Worm (Caenorhabditis elegans) whole organism, L4/young adult: ENCODE measurements around the gene srw-23.

Source experiments
- W03F9.2 ChIP-seq: fragments of 150-350 bp; optimal IDR thresholded peaks from 2 replicates; lab custom pipeline; 2014; ENCODE audit warnings: missing biosample characterization, missing genetic modification characterization
- dao-5 ChIP-seq: sonication (generic microtip); optimal IDR thresholded peaks from 2 replicates; lab custom pipeline; 2016; ENCODE audit warnings: missing genotype, missing genetic modification characterization, moderate library complexity, missing compliant biosample characterization
- him-1 ChIP-seq: sonication (generic microtip); optimal IDR thresholded peaks from 2 replicates; lab custom pipeline; 2016; ENCODE audit warnings: missing genotype, missing genetic modification reagents, missing genetic modification characterization, missing compliant biosample characterization

The srw-23 gene

DNA sequence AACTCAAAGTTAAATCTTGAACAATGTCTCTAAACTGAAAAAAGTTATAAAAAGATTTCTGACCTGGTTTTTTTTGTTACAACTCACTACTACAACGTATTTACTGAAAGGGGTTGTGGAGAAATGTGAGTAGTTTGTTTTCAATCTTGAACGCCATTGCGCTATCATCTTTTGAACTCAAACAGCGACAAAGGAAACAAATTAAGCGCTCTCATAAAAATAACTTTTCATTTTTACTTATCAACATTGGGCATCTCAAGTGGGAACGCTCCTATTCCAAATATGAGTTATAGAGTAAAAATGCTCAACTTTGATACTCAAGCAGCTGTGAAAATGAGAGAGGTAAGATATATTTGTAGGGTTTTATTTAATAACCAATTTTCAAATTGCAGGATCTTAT is 19.7 kb downstream of the srw-23 start, which contains the start of gene F09C6.15:
F09C6.15 (plus strand) TSS at position 301 of the 400 bp plus-strand sequence.
- TF ChIP-seq dao-5 (tag; lab: Kevin White, UChicago) (no peak), him-1 (tag; lab: Kevin White, UChicago) (no peak), W03F9.2 (tag; lab: Kevin White, UChicago) (no peak)

DNA sequence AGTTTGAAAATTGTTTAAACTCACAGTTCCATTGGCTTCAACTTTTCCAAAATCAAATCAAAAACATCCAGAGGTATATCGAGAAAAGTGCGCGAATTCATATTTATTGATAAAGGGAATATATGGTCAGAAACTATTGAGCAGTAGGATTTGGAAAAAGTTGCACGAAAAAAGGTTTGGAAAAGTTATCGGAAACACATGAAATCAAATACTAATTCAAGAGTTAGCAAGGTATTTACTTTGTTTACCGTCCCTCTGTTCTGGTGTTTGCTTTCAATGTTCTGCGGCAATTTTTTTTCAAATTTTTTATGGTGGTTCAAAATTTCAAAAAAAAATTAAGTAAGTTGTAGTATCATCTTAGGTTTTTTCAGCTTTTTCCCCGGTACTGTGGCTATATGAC is 25.6 kb downstream of the srw-23 start, which contains the start of gene fbxa-45:
fbxa-45 (minus strand) TSS at position 101 of the 400 bp plus-strand sequence.
- no peak for TF ChIP-seq dao-5 (tag; lab: Kevin White, UChicago)
- no peak for TF ChIP-seq him-1 (tag; lab: Kevin White, UChicago)
- no peak for TF ChIP-seq W03F9.2 (tag; lab: Kevin White, UChicago)

DNA sequence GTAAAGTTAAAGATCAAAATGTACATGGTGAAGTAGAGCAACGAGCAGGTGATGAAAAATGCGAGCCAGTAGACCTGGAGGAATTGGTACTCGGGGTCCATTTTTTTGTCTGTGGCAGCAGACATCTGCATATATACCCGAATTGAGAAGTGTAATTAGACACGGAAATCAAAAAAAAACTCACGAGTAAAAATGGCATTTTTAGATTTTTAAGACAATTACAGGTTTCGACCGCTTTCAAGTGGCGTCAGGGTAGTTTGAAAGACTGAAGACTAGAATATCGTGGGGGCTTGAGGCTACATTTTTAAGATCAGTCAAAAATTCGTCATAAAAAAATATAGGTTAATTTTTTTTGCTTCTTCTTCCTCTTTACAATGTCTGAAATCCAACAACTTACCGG is 29.0 kb downstream of the srw-23 start, which contains the start of gene srd-68:
srd-68 (minus strand) TSS at position 101 of the 400 bp plus-strand sequence.
- TF ChIP-seq W03F9.2 (tag; lab: Kevin White, UChicago) (no peak), dao-5 (tag; lab: Kevin White, UChicago) (no peak), him-1 (tag; lab: Kevin White, UChicago) (no peak)

DNA sequence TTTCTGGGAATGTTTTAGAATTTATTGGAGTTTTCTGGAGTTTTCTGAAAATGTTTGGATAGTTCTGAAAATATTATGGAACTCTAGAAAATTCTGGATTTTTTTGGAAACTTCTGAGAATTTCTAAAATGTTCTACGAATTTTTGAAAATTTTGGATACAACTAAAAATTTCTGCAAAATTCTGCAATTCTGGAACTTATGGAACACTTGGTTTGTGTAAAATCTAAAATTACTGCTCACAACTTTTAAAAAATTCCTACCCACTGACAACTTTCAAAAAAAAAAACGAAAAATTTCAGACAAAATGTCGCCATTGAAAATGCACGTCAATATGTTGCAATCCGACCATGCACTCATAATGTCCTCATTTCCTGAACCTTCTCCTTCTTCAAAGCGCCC is 30.9 kb downstream of the srw-23 start, which contains the start of gene nhr-262:
nhr-262 (plus strand) TSS at position 301 of the 400 bp plus-strand sequence.
- no peak for TF ChIP-seq dao-5 (tag; lab: Kevin White, UChicago)
- TF ChIP-seq W03F9.2 (tag; lab: Kevin White, UChicago): no peak
- TF ChIP-seq him-1 (tag; lab: Kevin White, UChicago): no peak

DNA sequence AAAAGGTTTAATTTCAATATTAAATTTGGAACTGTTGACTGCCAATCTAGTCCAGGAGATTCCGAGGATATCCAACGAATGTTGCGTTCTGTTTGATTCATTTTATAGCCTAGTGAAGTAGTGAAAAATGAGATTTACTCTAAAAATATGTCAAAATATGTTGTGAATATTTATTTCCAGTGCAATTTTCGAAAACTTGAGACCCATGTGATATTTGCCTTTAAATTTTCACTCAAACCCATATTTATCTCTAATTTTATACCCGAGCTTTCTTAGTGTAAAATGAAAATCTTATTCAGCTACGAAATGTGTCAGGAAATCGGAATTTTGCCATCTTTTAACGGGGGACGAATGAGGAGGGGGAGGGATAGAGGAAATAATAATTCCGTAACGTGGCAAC is 36.1 kb downstream of the srw-23 start, which contains the start of gene F09C6.16:
F09C6.16 (minus strand) TSS at position 101 of the 400 bp plus-strand sequence.
- TF ChIP-seq him-1 (tag; lab: Kevin White, UChicago) (no peak), W03F9.2 (tag; lab: Kevin White, UChicago) (no peak), dao-5 (tag; lab: Kevin White, UChicago) (no peak)

DNA sequence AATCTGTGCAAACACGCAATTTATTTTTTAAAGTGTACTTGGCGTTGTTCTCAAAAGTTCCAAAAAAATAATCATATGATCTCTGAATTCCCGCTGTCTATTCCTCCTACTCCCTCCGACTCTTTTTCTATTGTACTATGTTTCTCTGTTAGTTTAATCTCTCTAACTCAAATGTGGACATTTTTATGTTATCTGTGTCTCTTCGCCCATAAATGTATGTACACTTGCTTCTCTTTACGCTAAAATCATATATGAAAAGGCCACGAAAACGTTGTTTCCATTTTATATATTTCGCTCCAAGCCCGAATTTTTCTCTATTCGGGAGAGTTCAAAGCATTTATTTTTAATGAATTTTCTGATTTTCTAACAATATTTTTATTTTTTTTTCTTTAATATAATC is 37.1 kb downstream of the srw-23 start:
- TF ChIP-seq him-1 (tag; lab: Kevin White, UChicago) (no peak), dao-5 (tag; lab: Kevin White, UChicago) (no peak), W03F9.2 (tag; lab: Kevin White, UChicago) (no peak)

DNA sequence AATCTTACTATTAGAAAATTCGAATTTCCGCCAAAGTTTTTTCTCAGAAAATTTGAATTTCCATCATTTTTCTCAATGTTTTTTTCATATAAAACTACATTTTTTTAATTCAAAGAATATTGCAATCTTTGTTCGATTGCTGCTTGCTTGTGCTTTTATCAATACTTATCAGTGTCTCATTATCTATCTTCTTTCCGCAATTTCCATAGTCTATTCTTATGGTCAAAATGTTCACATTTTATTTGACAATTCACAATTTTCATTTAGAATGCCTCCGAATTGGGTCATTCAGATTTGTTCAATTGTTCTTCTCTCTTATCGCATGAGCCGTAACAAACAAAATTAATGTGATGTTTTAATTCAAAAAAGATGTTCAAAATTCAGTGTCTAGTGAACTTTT is 37.6 kb downstream of the srw-23 start:
- TF ChIP-seq W03F9.2 (tag; lab: Kevin White, UChicago) (no peak), him-1 (tag; lab: Kevin White, UChicago) (no peak), dao-5 (tag; lab: Kevin White, UChicago) (no peak)

DNA sequence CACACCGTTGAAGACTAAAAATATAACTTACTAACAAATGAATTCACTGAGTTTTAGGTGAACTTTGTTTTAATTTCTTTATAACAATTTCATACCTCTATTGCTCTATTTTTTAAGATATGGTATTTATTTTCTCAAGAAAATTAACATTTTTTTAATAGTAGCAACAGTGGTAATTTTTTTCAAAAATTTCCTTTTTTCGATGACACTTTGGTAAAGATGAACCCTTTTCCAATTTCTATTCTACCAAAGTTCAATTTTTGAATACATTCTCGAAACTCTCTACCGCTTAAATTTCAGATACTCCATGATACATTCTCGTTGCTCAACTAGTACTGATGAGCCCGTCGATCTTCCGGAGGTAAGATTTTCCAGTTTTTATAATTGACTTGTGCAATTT is 38.2 kb downstream of the srw-23 start, which contains the start of gene nhr-116:
nhr-116 (plus strand) TSS at position 301 of the 400 bp plus-strand sequence.
- no peak for TF ChIP-seq W03F9.2 (tag; lab: Kevin White, UChicago)
- no peak for TF ChIP-seq dao-5 (tag; lab: Kevin White, UChicago)
- TF ChIP-seq him-1 (tag; lab: Kevin White, UChicago): no peak

DNA sequence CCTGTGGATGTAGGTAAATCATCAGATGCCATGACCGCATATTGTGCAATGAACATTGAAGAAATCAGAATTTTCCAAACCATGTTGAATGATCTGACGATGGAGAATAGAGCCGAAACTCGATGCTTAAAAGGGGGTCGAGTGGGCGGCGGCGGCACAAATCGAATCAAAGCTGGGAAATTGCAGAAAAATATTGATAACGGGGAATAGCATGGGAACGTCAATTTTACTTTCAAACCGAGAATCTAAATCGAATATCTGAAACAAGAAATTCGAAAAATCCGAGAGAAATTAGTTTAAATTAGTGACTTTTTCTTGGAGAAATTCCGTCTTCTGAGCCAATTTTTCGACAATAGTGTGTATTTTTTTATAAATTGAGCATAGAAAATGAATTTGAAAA is 42.3 kb downstream of the srw-23 start, which contains the start of gene F09C6.10:
F09C6.10 (minus strand) TSS at position 101 of the 400 bp plus-strand sequence.
- TF ChIP-seq W03F9.2 (tag; lab: Kevin White, UChicago) (no peak), dao-5 (tag; lab: Kevin White, UChicago) (no peak), him-1 (tag; lab: Kevin White, UChicago) (no peak)

DNA sequence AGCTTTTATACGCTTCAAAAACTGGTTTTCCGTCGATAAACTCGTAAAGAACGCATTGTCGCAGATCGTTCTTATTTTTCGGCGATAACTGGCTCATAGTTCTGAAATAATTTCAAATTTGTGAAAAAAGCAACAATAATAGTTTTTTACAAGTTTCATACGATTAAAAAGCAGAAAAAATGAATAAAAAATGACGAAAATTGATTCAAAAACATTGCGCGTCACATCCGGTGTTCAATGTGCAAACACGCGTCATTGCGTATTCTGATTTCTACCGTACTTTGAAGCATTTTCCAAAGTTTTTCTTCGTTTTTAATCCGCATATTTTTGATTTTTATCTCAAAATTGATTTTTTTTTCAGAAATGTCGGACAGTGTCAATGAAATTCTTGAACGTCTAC is 44.6 kb downstream of the srw-23 start, which contains the start of the genes fbxa-206 and Y102A5C.2:
fbxa-206 (minus strand) TSS at position 101 of the 400 bp plus-strand sequence.
Y102A5C.2 (plus strand) TSS at position 354 of the 400 bp plus-strand sequence.
- TF ChIP-seq dao-5 (tag; lab: Kevin White, UChicago): no peak
- TF ChIP-seq W03F9.2 (tag; lab: Kevin White, UChicago): no peak
- TF ChIP-seq him-1 (tag; lab: Kevin White, UChicago): no peak

DNA sequence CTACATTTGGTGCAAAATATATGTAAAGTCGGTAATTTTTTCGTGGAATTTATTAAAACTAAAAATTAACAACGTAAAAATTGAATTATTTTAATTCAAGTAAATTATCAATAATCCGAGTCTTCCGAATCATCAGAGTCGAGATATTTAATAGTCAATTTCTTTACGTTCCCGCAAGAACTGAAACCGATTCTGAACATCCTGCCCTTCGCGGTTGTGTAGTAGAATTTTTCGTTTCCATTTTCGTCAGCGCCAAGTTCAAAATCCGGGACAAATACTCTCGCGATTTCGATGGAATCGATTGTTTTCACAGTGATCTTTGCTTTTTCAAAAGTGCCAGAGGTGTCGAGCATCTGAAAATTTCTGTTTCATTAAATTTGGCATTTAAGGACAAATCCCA is 45.9 kb downstream of the srw-23 start:
- TF ChIP-seq dao-5 (tag; lab: Kevin White, UChicago) (no peak), W03F9.2 (tag; lab: Kevin White, UChicago) (no peak), him-1 (tag; lab: Kevin White, UChicago) (no peak)

DNA sequence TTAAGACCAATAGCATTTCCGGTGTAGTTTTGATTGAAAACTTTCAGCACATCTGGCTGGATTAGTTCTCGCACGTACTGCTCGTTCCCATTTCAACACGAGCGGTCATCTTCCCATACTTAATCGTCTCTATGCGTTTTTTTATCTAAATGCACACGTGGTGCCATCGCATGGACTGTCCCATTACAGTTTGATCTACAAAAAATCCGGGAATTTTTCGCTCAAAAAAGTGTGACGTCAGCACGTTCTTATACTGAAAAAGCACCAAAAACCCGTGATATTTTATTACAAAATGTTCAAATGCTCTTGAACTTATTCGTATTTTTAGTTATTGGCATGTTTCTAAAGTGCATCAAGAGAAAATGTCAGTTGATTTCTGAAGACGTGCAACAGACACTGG is 48.2 kb downstream of the srw-23 start, which contains the start of gene Y102A5C.4:
Y102A5C.4 (plus strand) TSS at position 301 of the 400 bp plus-strand sequence.
- no peak for TF ChIP-seq W03F9.2 (tag; lab: Kevin White, UChicago)
- no peak for TF ChIP-seq him-1 (tag; lab: Kevin White, UChicago)
- TF ChIP-seq dao-5 (tag; lab: Kevin White, UChicago): no peak
